Worm (Caenorhabditis elegans) whole organism, midembryonic: ENCODE data around the gene K01G12.22.
A peak's percentile ranks its signal among the peaks of the same experiment; 100 is the strongest.

Source experiments
- cog-1 ChIP-seq: sonication (generic microtip); optimal IDR thresholded peaks from 2 replicates; lab custom pipeline; 2016; ENCODE audit warnings: missing genetic modification characterization, missing compliant biosample characterization
- flt-1 ChIP-seq: fragments of 200-800 bp; sonication (Bioruptor generic); IDR thresholded peaks from 2 replicates; pipeline ENCODE4 v1.3.6; 2022; ENCODE audit warnings: missing genetic modification characterization, missing compliant biosample characterization
- klf-2 ChIP-seq: fragments of 200-800 bp; sonication (Bioruptor generic); conservative IDR thresholded peaks from 2 replicates; pipeline ENCODE4 v1.3.6; 2022; ENCODE audit warnings: missing genetic modification reagents, missing genetic modification characterization, missing compliant biosample characterization
- med-1 ChIP-seq: sonication (generic microtip); optimal IDR thresholded peaks from 2 replicates; lab custom pipeline; 2017; ENCODE audit warnings: missing genetic modification characterization, mild to moderate bottlenecking, missing compliant biosample characterization, antibody characterized with exemption, missing genetic modification reagents; ENCODE audit not compliant: insufficient read depth
- tab-1 ChIP-seq: fragments of 200-800 bp; sonication (Bioruptor generic); IDR thresholded peaks from 2 replicates; pipeline ENCODE4 v1.3.6; 2022; ENCODE audit warnings: missing genetic modification characterization, missing compliant biosample characterization
- ztf-29 ChIP-seq: fragments of 200-800 bp; sonication (Bioruptor generic); IDR thresholded peaks from 2 replicates; pipeline ENCODE4 v1.3.6; 2022; ENCODE audit warnings: missing genetic modification reagents, missing genetic modification characterization, missing compliant biosample characterization

DNA sequence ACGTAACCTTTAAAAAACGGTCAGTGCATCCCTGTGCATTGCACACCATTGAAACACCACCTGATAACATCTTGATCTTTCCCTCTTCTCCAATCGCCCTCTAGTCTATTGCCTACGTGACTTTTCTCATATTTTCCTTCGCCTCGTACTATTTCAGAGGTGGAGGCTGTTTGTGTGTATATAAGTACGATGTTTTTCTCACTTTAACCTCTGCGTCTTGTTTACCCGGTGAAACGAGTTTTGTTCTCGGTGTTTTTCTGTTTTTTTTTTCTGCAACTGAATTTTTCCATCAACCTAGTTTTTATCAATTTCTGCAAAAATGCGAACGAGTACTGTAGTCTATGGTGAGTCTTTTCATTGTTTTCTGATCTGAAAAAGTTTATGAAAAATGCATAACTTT lies 27.7 kb downstream of the K01G12.22 start, which contains the start of gene sqrd-1:
- TF ChIP-seq cog-1 (tag; lab: Kevin White, UChicago) (no peak), klf-2 (no peak), flt-1 (GFP tag; lab: Robert Waterston, UW) (0 out of 2 replicates have a peak, but pooled peaks have one; percentile 14), ztf-29 (GFP tag; lab: Robert Waterston, UW) (no peak), tab-1 (GFP tag; lab: Robert Waterston, UW) (no peak), med-1 (GFP tag; lab: Kevin White, UChicago) (no peak)
